Worm (Caenorhabditis elegans) whole organism, L2 larva: Measurements from ENCODE around the gene ZK593.3.

ENCODE experiments used
- C34F6.9 ChIP-seq: fragments of 150-350 bp; optimal IDR thresholded peaks from 2 replicates; lab custom pipeline; 2014; ENCODE audit warnings: missing biosample characterization, missing genetic modification characterization
- F13H6.1 ChIP-seq: sonication (generic microtip); optimal IDR thresholded peaks from 2 replicates; lab custom pipeline; 2016; ENCODE audit warnings: missing genetic modification characterization, missing compliant biosample characterization
- R02D3.7 ChIP-seq: fragments of 150-350 bp; optimal IDR thresholded peaks from 2 replicates; lab custom pipeline; 2014; ENCODE audit warnings: missing biosample characterization, missing genetic modification characterization
- Y55F3AM.14 ChIP-seq: fragments of 200-800 bp; sonication (Bioruptor generic); optimal IDR thresholded peaks from 2 replicates; lab custom pipeline; 2018; ENCODE audit warnings: mild to moderate bottlenecking, missing genetic modification characterization, missing compliant biosample characterization
- ZK546.5 ChIP-seq: sonication (generic microtip); optimal IDR thresholded peaks from 2 replicates; lab custom pipeline; 2017; ENCODE audit warnings: missing biosample characterization, missing genetic modification characterization
- alr-1 ChIP-seq: fragments of 150-350 bp; optimal IDR thresholded peaks from 2 replicates; lab custom pipeline; 2014; ENCODE audit warnings: missing biosample characterization, missing genetic modification characterization
- aly-2 ChIP-seq: fragments of 150-350 bp; optimal IDR thresholded peaks from 2 replicates; lab custom pipeline; 2014; ENCODE audit warnings: missing biosample characterization, missing genetic modification characterization
- ama-1 ChIP-seq: fragments of 150-350 bp; optimal IDR thresholded peaks from 2 replicates; lab custom pipeline; 2018; ENCODE audit warnings: inconsistent platforms
- blmp-1 ChIP-seq: sonication (generic microtip); optimal IDR thresholded peaks from 2 replicates; lab custom pipeline; 2017; ENCODE audit warnings: missing genetic modification characterization, mild to moderate bottlenecking, missing compliant biosample characterization, antibody characterized with exemption, moderate library complexity; ENCODE audit not compliant: insufficient read depth
- ceh-16 ChIP-seq: fragments of 150-350 bp; optimal IDR thresholded peaks from 2 replicates; lab custom pipeline; 2014; ENCODE audit warnings: missing biosample characterization, missing genetic modification characterization
- ceh-82 ChIP-seq: fragments of 150-350 bp; optimal IDR thresholded peaks from 2 replicates; lab custom pipeline; 2014; ENCODE audit warnings: missing biosample characterization, missing genetic modification characterization
- crh-2 ChIP-seq: sonication (generic microtip); optimal IDR thresholded peaks from 2 replicates; lab custom pipeline; 2017; ENCODE audit warnings: missing biosample characterization, missing genetic modification characterization
- dmd-4 ChIP-seq: sonication (generic microtip); optimal IDR thresholded peaks from 2 replicates; lab custom pipeline; 2017; ENCODE audit warnings: missing biosample characterization, missing genetic modification characterization
- egl-27 ChIP-seq: sonication (generic microtip); optimal IDR thresholded peaks from 3 replicates; lab custom pipeline; 2017; ENCODE audit warnings: missing biosample characterization, missing genetic modification reagents, missing genetic modification characterization
- elt-1 ChIP-seq: fragments of 150-350 bp; optimal IDR thresholded peaks from 2 replicates; lab custom pipeline; 2014; ENCODE audit warnings: missing biosample characterization, missing genetic modification characterization
- elt-3 ChIP-seq: sonication (generic microtip); optimal IDR thresholded peaks from 2 replicates; lab custom pipeline; 2017; ENCODE audit warnings: missing biosample characterization, missing genetic modification characterization
- fos-1 ChIP-seq: fragments of 150-350 bp; optimal IDR thresholded peaks from 2 replicates; lab custom pipeline; 2014; ENCODE audit warnings: missing biosample characterization, missing genetic modification characterization
- gmeb-1 ChIP-seq: fragments of 150-350 bp; optimal IDR thresholded peaks from 2 replicates; lab custom pipeline; 2014; ENCODE audit warnings: missing biosample characterization, missing genetic modification characterization
- lin-11 ChIP-seq: fragments of 150-350 bp; sonication (generic microtip); optimal IDR thresholded peaks from 2 replicates; lab custom pipeline; 2014; ENCODE audit warnings: missing biosample characterization, missing genetic modification characterization, inconsistent platforms, mixed read lengths
- lin-13 ChIP-seq: fragments of 150-350 bp; optimal IDR thresholded peaks from 2 replicates; lab custom pipeline; 2014; ENCODE audit warnings: missing biosample characterization, missing genetic modification reagents, missing genetic modification characterization
- lin-39 ChIP-seq: fragments of 150-350 bp; optimal IDR thresholded peaks from 2 replicates; lab custom pipeline; 2014; ENCODE audit warnings: missing biosample characterization, missing genetic modification reagents, missing genetic modification characterization
- lsy-2 ChIP-seq, 2 experiments: fragments of 150-350 bp in 1 of 2; sonication (generic microtip) in 1 of 2; optimal IDR thresholded peaks; 2 replicates each; lab custom pipeline; 2014 to 2017; ENCODE audit warnings: missing biosample characterization in 2 of 2, missing genetic modification characterization in 2 of 2
- mab-5 ChIP-seq: fragments of 150-350 bp; optimal IDR thresholded peaks from 2 replicates; lab custom pipeline; 2014; ENCODE audit warnings: missing biosample characterization, missing genetic modification characterization
- mbf-1 ChIP-seq: sonication (generic microtip); optimal IDR thresholded peaks from 2 replicates; lab custom pipeline; 2017; ENCODE audit warnings: missing biosample characterization, missing genetic modification characterization
- mdl-1 ChIP-seq, 2 experiments: fragments of 150-350 bp in 1 of 2; sonication (generic microtip) in 1 of 2; optimal IDR thresholded peaks; 2 replicates each; lab custom pipeline; 2017; ENCODE audit warnings: missing biosample characterization in 2 of 2, missing genetic modification characterization in 2 of 2
- nhr-10 ChIP-seq: sonication (generic microtip); optimal IDR thresholded peaks from 2 replicates; lab custom pipeline; 2017; ENCODE audit warnings: missing biosample characterization, missing genetic modification characterization
- nhr-11 ChIP-seq: fragments of 150-350 bp; optimal IDR thresholded peaks from 2 replicates; lab custom pipeline; 2014; ENCODE audit warnings: missing biosample characterization, missing genetic modification characterization
- nhr-12 ChIP-seq: fragments of 150-350 bp; optimal IDR thresholded peaks from 2 replicates; lab custom pipeline; 2014; ENCODE audit warnings: missing biosample characterization, missing genetic modification characterization
- nhr-129 ChIP-seq: fragments of 150-350 bp; optimal IDR thresholded peaks from 2 replicates; lab custom pipeline; 2014; ENCODE audit warnings: missing biosample characterization, missing genetic modification characterization
- nhr-21 ChIP-seq: fragments of 150-350 bp; optimal IDR thresholded peaks from 2 replicates; lab custom pipeline; 2014; ENCODE audit warnings: missing biosample characterization, missing genetic modification characterization
- nhr-23 ChIP-seq: fragments of 150-350 bp; optimal IDR thresholded peaks from 2 replicates; lab custom pipeline; 2014; ENCODE audit warnings: missing biosample characterization, missing genetic modification reagents, missing genetic modification characterization
- nhr-237 ChIP-seq: fragments of 150-350 bp; optimal IDR thresholded peaks from 2 replicates; lab custom pipeline; 2014; ENCODE audit warnings: missing biosample characterization, missing genetic modification characterization
- nhr-25 ChIP-seq: fragments of 150-350 bp; sonication (generic microtip); optimal IDR thresholded peaks from 3 replicates; lab custom pipeline; 2014; ENCODE audit warnings: missing biosample characterization, missing genetic modification characterization
- nhr-6 ChIP-seq: fragments of 150-350 bp; optimal IDR thresholded peaks from 2 replicates; lab custom pipeline; 2014; ENCODE audit warnings: missing biosample characterization, missing genetic modification characterization
- nhr-77 ChIP-seq: fragments of 150-350 bp; optimal IDR thresholded peaks from 2 replicates; lab custom pipeline; 2014; ENCODE audit warnings: missing biosample characterization, missing genetic modification characterization
- peb-1 ChIP-seq: fragments of 150-350 bp; optimal IDR thresholded peaks from 2 replicates; lab custom pipeline; 2014; ENCODE audit warnings: missing biosample characterization, missing genetic modification characterization
- sem-4 ChIP-seq: fragments of 150-350 bp; optimal IDR thresholded peaks from 2 replicates; lab custom pipeline; 2014; ENCODE audit warnings: missing biosample characterization, missing genetic modification reagents, missing genetic modification characterization
- skn-1 ChIP-seq: sonication (generic microtip); optimal IDR thresholded peaks from 2 replicates; lab custom pipeline; 2017; ENCODE audit warnings: missing biosample characterization, missing genetic modification characterization
- sma-3 ChIP-seq: sonication (generic microtip); optimal IDR thresholded peaks from 2 replicates; lab custom pipeline; 2016; ENCODE audit warnings: missing genetic modification reagents, missing genetic modification characterization, missing compliant biosample characterization
- sma-9 ChIP-seq, 2 experiments: fragments of 150-350 bp in 1 of 2; sonication (generic microtip) in 1 of 2; optimal IDR thresholded peaks; 2 replicates each; lab custom pipeline; 2014 to 2016; ENCODE audit warnings: missing genetic modification characterization in 2 of 2, mild to moderate bottlenecking in 1 of 2, missing biosample characterization in 1 of 2, missing compliant biosample characterization in 1 of 2, missing genetic modification reagents in 1 of 2, moderate library complexity in 1 of 2
- snpc-4 ChIP-seq: fragments of 150-350 bp; optimal IDR thresholded peaks from 2 replicates; lab custom pipeline; 2014; ENCODE audit warnings: missing biosample characterization, missing genetic modification characterization
- unc-39 ChIP-seq: fragments of 150-350 bp; optimal IDR thresholded peaks from 2 replicates; lab custom pipeline; 2014; ENCODE audit warnings: missing biosample characterization, missing genetic modification characterization
- unc-55 ChIP-seq: fragments of 150-350 bp; sonication (generic microtip); optimal IDR thresholded peaks from 3 replicates; lab custom pipeline; 2014; ENCODE audit warnings: missing biosample characterization, missing genetic modification reagents, missing genetic modification characterization
- unc-62 ChIP-seq: fragments of 150-350 bp; optimal IDR thresholded peaks from 2 replicates; lab custom pipeline; 2014; ENCODE audit warnings: missing biosample characterization, missing genetic modification reagents, missing genetic modification characterization
- zag-1 ChIP-seq: fragments of 150-350 bp; optimal IDR thresholded peaks from 2 replicates; lab custom pipeline; 2014; ENCODE audit warnings: missing biosample characterization, missing genetic modification characterization
- ztf-1 ChIP-seq: fragments of 200-800 bp; sonication (Bioruptor generic); conservative IDR thresholded peaks from 2 replicates; pipeline ENCODE4 v1.3.6; 2022; ENCODE audit warnings: missing genetic modification characterization, missing compliant biosample characterization
- ztf-11 ChIP-seq: sonication (generic microtip); optimal IDR thresholded peaks from 2 replicates; lab custom pipeline; 2017; ENCODE audit warnings: missing biosample characterization, missing genetic modification characterization
- ztf-4 ChIP-seq: fragments of 150-350 bp; optimal IDR thresholded peaks from 2 replicates; lab custom pipeline; 2014; ENCODE audit warnings: missing biosample characterization, missing genetic modification characterization

ZK593.3 gene

DNA sequence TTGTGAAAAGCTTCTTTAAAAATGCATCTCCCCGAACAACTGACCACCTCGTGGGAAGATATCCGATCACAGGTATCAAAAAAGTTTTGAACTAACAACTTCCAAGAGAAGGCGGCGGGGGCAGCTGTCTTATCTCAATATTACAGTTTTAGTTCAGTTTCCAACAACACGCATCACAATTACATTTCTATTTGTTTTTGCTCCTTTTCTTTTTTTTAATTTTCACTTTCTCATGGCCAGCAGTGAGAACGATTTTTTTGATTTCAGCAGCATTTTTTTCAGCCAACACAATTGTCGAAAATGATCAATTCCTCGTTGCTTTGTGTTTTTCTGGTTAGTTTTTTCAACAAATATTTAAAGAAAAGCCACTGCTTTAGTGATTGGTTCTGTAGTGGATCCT is 2.4 kb upstream of the ZK593.3 start, which contains the start of gene ZK593.2:
Gene ZK593.2, plus strand, starts transcription at position 301 of the 400 bp plus-strand sequence.
- TF ChIP-seq unc-39 (no peak), ZK546.5 (tag; lab: Kevin White, UChicago) (no peak), peb-1 (tag; lab: Kevin White, UChicago) (no peak), sem-4 (no peak), gmeb-1 (tag; lab: Kevin White, UChicago) (no peak), elt-3 (no peak), nhr-11 (no peak), mdl-1 (tag; optimal IDR thresholded peaks at IDR 0.05; lab: Kevin White, UChicago) (no peak)

DNA sequence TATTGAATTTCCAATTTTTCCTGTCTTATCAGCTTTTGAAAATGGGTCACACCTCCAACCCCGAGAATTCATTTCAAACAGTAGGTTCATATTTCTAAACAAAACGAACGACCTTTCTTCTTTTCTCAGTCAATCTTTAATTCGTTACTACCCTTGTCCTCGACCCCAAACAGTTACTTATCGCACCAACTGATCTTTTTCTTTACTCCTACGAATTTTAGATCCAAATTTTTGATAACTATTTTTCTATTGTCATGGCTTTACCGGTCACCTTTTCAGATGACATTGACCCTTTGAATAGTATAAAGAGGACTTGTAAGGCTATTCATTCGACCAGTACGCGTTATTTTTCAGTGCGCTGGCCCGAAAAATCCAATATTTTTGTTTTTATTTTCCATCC is 646 bp downstream of the ZK593.3 start:
- TF ChIP-seq unc-39 (no peak), elt-1 (tag; lab: Kevin White, UChicago) (peak; percentile 49), C34F6.9 (tag; lab: Kevin White, UChicago) (no peak), ceh-16 (peak; percentile 69)

DNA sequence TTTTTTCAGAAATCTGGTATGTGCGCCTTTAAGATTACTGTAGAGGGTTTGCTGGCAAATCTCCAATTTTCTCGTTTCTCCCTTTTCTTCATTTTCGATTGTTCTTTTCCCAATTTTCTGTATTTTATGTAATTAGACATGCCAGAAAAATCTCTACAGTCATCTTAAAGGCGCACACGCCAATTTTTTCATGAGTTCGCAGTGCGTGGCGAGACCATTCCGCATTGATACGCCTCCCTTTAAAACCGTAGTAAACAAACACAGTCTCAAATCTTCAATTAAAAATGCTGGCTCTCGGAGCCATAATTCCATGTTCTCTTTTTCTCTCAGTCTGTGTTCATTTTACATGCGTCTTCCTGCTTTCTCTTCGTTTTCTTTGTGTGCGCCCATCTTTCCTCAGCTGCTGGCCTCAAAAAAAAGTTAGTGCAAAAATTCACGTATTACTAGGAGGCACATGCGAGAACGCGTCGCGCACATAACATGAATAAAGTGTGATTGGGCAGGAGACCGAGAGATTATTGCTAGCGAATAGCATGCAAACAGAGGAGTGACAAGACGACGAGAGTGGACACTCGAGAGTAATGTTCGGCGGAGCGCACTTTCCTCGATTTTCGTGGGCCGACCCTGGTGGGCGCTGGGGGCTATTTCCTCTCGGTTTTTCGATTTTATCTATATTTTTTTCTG is 3.5 kb downstream of the ZK593.3 start:
- TF ChIP-seq nhr-237 = no peak
- peak; percentile 17 for TF ChIP-seq Y55F3AM.14 (GFP tag; lab: Kevin White, UChicago)
- peak; percentile 84 for TF ChIP-seq crh-2
- TF ChIP-seq sem-4 = peak; percentile 58
- peak; percentile 26 for TF ChIP-seq ztf-4 (tag; lab: Kevin White, UChicago)
- peak; percentile 19 for TF ChIP-seq ceh-82
- no peak for TF ChIP-seq nhr-12
- TF ChIP-seq unc-62 (GFP tag; lab: Kevin White, UChicago) = no peak
- no peak for TF ChIP-seq mbf-1 (tag; lab: Kevin White, UChicago)
- peak; percentile 60 for TF ChIP-seq nhr-6 (tag; lab: Kevin White, UChicago)
- peak; percentile 76 for TF ChIP-seq sma-3 (GFP tag; lab: Kevin White, UChicago)
- TF ChIP-seq lin-39 (tag; lab: Kevin White, UChicago) = no peak
- no peak for TF ChIP-seq dmd-4 (tag; lab: Kevin White, UChicago)
- TF ChIP-seq nhr-11 = no peak
- TF ChIP-seq mdl-1 (tag; optimal IDR thresholded peaks at IDR 0.05; lab: Kevin White, UChicago) = peak in 1 of 2 experiments; percentile 77
- TF ChIP-seq nhr-10 (tag; lab: Kevin White, UChicago) = peak; percentile 11
- peak; percentile 96 for TF ChIP-seq C34F6.9 (tag; lab: Kevin White, UChicago)
- no peak for TF ChIP-seq unc-39
- TF ChIP-seq ztf-11 (tag; lab: Kevin White, UChicago) = no peak
- peak; percentile 57 for TF ChIP-seq snpc-4 (tag; lab: Kevin White, UChicago)
- TF ChIP-seq nhr-77 (tag; lab: Kevin White, UChicago) = no peak
- TF ChIP-seq egl-27 = peak; percentile 51
- TF ChIP-seq nhr-21 (tag; lab: Kevin White, UChicago) = peak; percentile 61
- peak; percentile 84 for TF ChIP-seq mab-5 (tag; lab: Kevin White, UChicago)
- TF ChIP-seq gmeb-1 (tag; lab: Kevin White, UChicago) = peak; percentile 65
- peak; percentile 87 for TF ChIP-seq nhr-129 (tag; lab: Kevin White, UChicago)
- TF ChIP-seq aly-2 = no peak
- TF ChIP-seq ama-1 (lab: Kevin White, UChicago) = peak; percentile 74
- TF ChIP-seq nhr-25 (tag; lab: Kevin White, UChicago) = peak; percentile 58
- peak; percentile 45 for TF ChIP-seq ceh-16
- peak; percentile 50 for TF ChIP-seq lin-13 (GFP tag; lab: Kevin White, UChicago)
- no peak for TF ChIP-seq alr-1
- TF ChIP-seq elt-1 (tag; lab: Kevin White, UChicago) = no peak
- peak; percentile 58 for TF ChIP-seq fos-1 (tag; lab: Kevin White, UChicago)
- no peak for TF ChIP-seq skn-1
- TF ChIP-seq elt-3 = no peak
- TF ChIP-seq zag-1 (tag; lab: Kevin White, UChicago) = peak; percentile 37
- TF ChIP-seq unc-55 = peak; percentile 82
- TF ChIP-seq nhr-23 (tag; lab: Kevin White, UChicago) = no peak
- peak; percentile 92 for TF ChIP-seq F13H6.1
- TF ChIP-seq ZK546.5 (tag; lab: Kevin White, UChicago) = no peak
- TF ChIP-seq sma-9 (GFP tag; optimal IDR thresholded peaks at IDR 0.05; lab: Kevin White, UChicago) = peak; percentile 72
- TF ChIP-seq sma-9 (tag; optimal IDR thresholded peaks at IDR 0.05; lab: Kevin White, UChicago) = no peak
- peak; percentile 40 for TF ChIP-seq blmp-1 (tag; lab: Kevin White, UChicago)
- peak; percentile 40 to 80 for TF ChIP-seq lsy-2 (tag; optimal IDR thresholded peaks at IDR 0.05; lab: Kevin White, UChicago)
- TF ChIP-seq lin-11 (tag; lab: Kevin White, UChicago) = peak; percentile 87
- TF ChIP-seq R02D3.7 (tag; lab: Kevin White, UChicago) = no peak
- no peak for TF ChIP-seq ztf-1 (GFP tag; lab: Robert Waterston, UW)
- TF ChIP-seq peb-1 (tag; lab: Kevin White, UChicago) = no peak
